3 fruit fly cellular contexts compared by ENCODE assay signal in genomic region chr2L:6463392-6463791, dm6.
TF ChIP-seq lines count a peak whose summit lies in the region.

No protein-coding gene starts in this region.

- TF ChIP-seq CTCF in whole organism, embryonic (GFP tag; optimal IDR thresholded peaks at IDR 0.05; lab: Kevin White, UChicago) = no peak

TF ChIP-seq in whole organism, embryonic, 481 proteins besides CTCF, POLR2A, EP300 and RAD21 (continues in another document):
- TF ChIP-seq vnd (GFP tag; IDR thresholded peaks at IDR 0.05; lab: Robert Waterston, UW; ENCODE audit: partially characterized antibody) (no peak), Drgx (GFP tag; IDR thresholded peaks at IDR 0.05; lab: Robert Waterston, UW) (peak; percentile 8; the same call in 1 of the 2 replicates), CG34422 (GFP tag; IDR thresholded peaks at IDR 0.05; lab: Robert Waterston, UW) (peak; percentile 18; the same call in 1 of the 3 replicates), abd-A (tag; optimal IDR thresholded peaks at IDR 0.05; lab: Kevin White, UChicago) (no peak), onecut (GFP tag; IDR thresholded peaks at IDR 0.05; lab: Robert Waterston, UW) (no peak), row (GFP tag; IDR thresholded peaks at IDR 0.05; lab: Robert Waterston, UW) (no peak), CG15479 (GFP tag; optimal IDR thresholded peaks at IDR 0.05; lab: Kevin White, UChicago) (peak; percentile 49), ase (GFP tag; IDR thresholded peaks at IDR 0.05; lab: Robert Waterston, UW) (no peak), ara (GFP tag; IDR thresholded peaks at IDR 0.05; lab: Robert Waterston, UW) (0 out of 2 replicates have a peak, but pooled peaks have one; percentile 10), Vsx1 (GFP tag; optimal IDR thresholded peaks at IDR 0.05; lab: Kevin White, UChicago) (no peak), sens (GFP tag; lab: Kevin White, UChicago) (peak; percentile 3), CG11093 (GFP tag; IDR thresholded peaks at IDR 0.05; lab: Robert Waterston, UW) (peak; percentile 38; the same call in 1 of the 3 replicates), Ssrp (tag; optimal IDR thresholded peaks at IDR 0.05; lab: Kevin White, UChicago) (no peak), Hr51 (GFP tag; optimal IDR thresholded peaks at IDR 0.05; lab: Kevin White, UChicago) (no peak), CG5953 (GFP tag; IDR thresholded peaks at IDR 0.05; lab: Robert Waterston, UW) (no peak), Meics (GFP tag; optimal IDR thresholded peaks at IDR 0.05; lab: Kevin White, UChicago) (no peak), lov (optimal IDR thresholded peaks at IDR 0.05; lab: Kevin White, UChicago) (no peak), lov (GFP tag; IDR thresholded peaks at IDR 0.05; lab: Robert Waterston, UW) (no peak), CG2889 (GFP tag; IDR thresholded peaks at IDR 0.05; lab: Robert Waterston, UW) (0 out of 3 replicates have a peak, but pooled peaks have one; percentile 14), sr (GFP tag; IDR thresholded peaks at IDR 0.05; lab: Robert Waterston, UW) (peak; percentile 34; the same call in 1 of the 3 replicates), CG11456 (GFP tag; IDR thresholded peaks at IDR 0.05; lab: Robert Waterston, UW) (0 out of 3 replicates have a peak, but pooled peaks have one; percentile 8), CG16815 (GFP tag; optimal IDR thresholded peaks at IDR 0.05; lab: Kevin White, UChicago) (no peak), CG8478 (optimal IDR thresholded peaks at IDR 0.05; lab: Kevin White, UChicago) (peak; percentile 66), Awh (GFP tag; IDR thresholded peaks at IDR 0.05; lab: Robert Waterston, UW) (peak; percentile 30; the same call in 1 of the 2 replicates), CG6272 (GFP tag; IDR thresholded peaks at IDR 0.05; lab: Robert Waterston, UW) (0 out of 2 replicates have a peak, but pooled peaks have one; percentile 12), ci (GFP tag; IDR thresholded peaks at IDR 0.05; lab: Robert Waterston, UW) (0 out of 3 replicates have a peak, but pooled peaks have one; percentile 55), Hey (tag; optimal IDR thresholded peaks at IDR 0.05; lab: Kevin White, UChicago) (no peak), Scr (GFP tag; IDR thresholded peaks at IDR 0.05; lab: Robert Waterston, UW; ENCODE audit: partially characterized antibody) (no peak), ranshi (GFP tag; IDR thresholded peaks at IDR 0.05; lab: Robert Waterston, UW) (no peak)

TF ChIP-seq in whole organism, prepupa, 60 proteins besides CTCF, POLR2A, EP300 and RAD21:
- TF ChIP-seq net (GFP tag; optimal IDR thresholded peaks at IDR 0.05; lab: Kevin White, UChicago) (no peak), CG11902 (GFP tag; optimal IDR thresholded peaks at IDR 0.05; lab: Kevin White, UChicago) (no peak), CG9139 (GFP tag; optimal IDR thresholded peaks at IDR 0.05; lab: Kevin White, UChicago) (no peak), Hr4 (GFP tag; optimal IDR thresholded peaks at IDR 0.05; lab: Kevin White, UChicago) (no peak), CG6163 (GFP tag; IDR thresholded peaks at IDR 0.05; lab: Robert Waterston, UW) (no peak), ss (GFP tag; optimal IDR thresholded peaks at IDR 0.05; lab: Kevin White, UChicago) (peak in 1 of 2 experiments; percentile 27), Sox14 (GFP tag; optimal IDR thresholded peaks at IDR 0.05; lab: Kevin White, UChicago) (no peak), Hr38 (GFP tag; optimal IDR thresholded peaks at IDR 0.05; lab: Kevin White, UChicago) (no peak), spab (GFP tag; optimal IDR thresholded peaks at IDR 0.05; lab: Kevin White, UChicago) (no peak), CG11294 (GFP tag; IDR thresholded peaks at IDR 0.05; lab: Robert Waterston, UW) (0 out of 2 replicates have a peak, but pooled peaks have one; percentile 1), CG4318 (GFP tag; optimal IDR thresholded peaks at IDR 0.05; lab: Kevin White, UChicago) (no peak), CG10669 (GFP tag; optimal IDR thresholded peaks at IDR 0.05; lab: Kevin White, UChicago) (no peak), acj6 (GFP tag; optimal IDR thresholded peaks at IDR 0.05; lab: Kevin White, UChicago) (no peak), CG1621 (tag; optimal IDR thresholded peaks at IDR 0.05; lab: Kevin White, UChicago) (peak; percentile 31), fd59A (GFP tag; optimal IDR thresholded peaks at IDR 0.05; lab: Kevin White, UChicago) (no peak), Ets21C (GFP tag; optimal IDR thresholded peaks at IDR 0.05; lab: Kevin White, UChicago) (no peak), CG8319 (GFP tag; optimal IDR thresholded peaks at IDR 0.05; lab: Kevin White, UChicago) (no peak), CG3032 (tag; optimal IDR thresholded peaks at IDR 0.05; lab: Kevin White, UChicago) (no peak), fd85E (GFP tag; optimal IDR thresholded peaks at IDR 0.05; lab: Kevin White, UChicago) (no peak), eg (GFP tag; IDR thresholded peaks at IDR 0.05; lab: Robert Waterston, UW) (0 out of 3 replicates have a peak, but pooled peaks have one; percentile 9), Eip78C (GFP tag; lab: Kevin White, UChicago) (peak; percentile 54), CG32006 (GFP tag; optimal IDR thresholded peaks at IDR 0.05; lab: Kevin White, UChicago) (no peak), svp (GFP tag; lab: Kevin White, UChicago) (peak; percentile 96), CG6854 (GFP tag; optimal IDR thresholded peaks at IDR 0.05; lab: Kevin White, UChicago) (no peak), CG6276 (GFP tag; optimal IDR thresholded peaks at IDR 0.05; lab: Kevin White, UChicago) (no peak), Eip93F (GFP tag; optimal IDR thresholded peaks at IDR 0.05; lab: Kevin White, UChicago) (no peak), Blimp-1 (GFP tag; optimal IDR thresholded peaks at IDR 0.05; lab: Kevin White, UChicago) (no peak), CG8632 (GFP tag; optimal IDR thresholded peaks at IDR 0.05; lab: Kevin White, UChicago) (no peak), Hr39 (GFP tag; optimal IDR thresholded peaks at IDR 0.05; lab: Kevin White, UChicago) (no peak)

TF ChIP-seq in whole organism, pupa, 21 proteins besides CTCF, POLR2A, EP300 and RAD21:
- TF ChIP-seq CG13204 (GFP tag; optimal IDR thresholded peaks at IDR 0.05; lab: Kevin White, UChicago) (peak; percentile 71), CG10348 (GFP tag; IDR thresholded peaks at IDR 0.05; lab: Robert Waterston, UW) (no peak), EcR (GFP tag; optimal IDR thresholded peaks at IDR 0.05; lab: Kevin White, UChicago) (peak; percentile 64), fd96Ca (GFP tag; IDR thresholded peaks at IDR 0.05; lab: Robert Waterston, UW) (0 out of 3 replicates have a peak, but pooled peaks have one; percentile 37)
TF ChIP-seq in whole organism, pupa: peak in this region for 3.
